Worm (Caenorhabditis elegans) whole organism, young adult: ENCODE results near the gene T10D4.6.

ENCODE experiments used
- ama-1 ChIP-seq, 3 experiments: fragments of 150-350 bp in 1 of 3; sonication (generic microtip) in 2 of 3; optimal IDR thresholded peaks; 2 replicates each; lab custom pipeline; 2014 to 2018; ENCODE audit warnings: missing biosample characterization in 2 of 3, missing genetic modification characterization in 2 of 3, missing genetic modification reagents in 2 of 3
- ceh-79 ChIP-seq: sonication (generic microtip); optimal IDR thresholded peaks from 2 replicates; lab custom pipeline; 2017; ENCODE audit warnings: mild to moderate bottlenecking, missing genetic modification characterization, missing compliant biosample characterization
- lsl-1 ChIP-seq: fragments of 200-800 bp; sonication (Bioruptor generic); optimal IDR thresholded peaks from 2 replicates; lab custom pipeline; 2018; ENCODE audit warnings: mild to moderate bottlenecking, missing genetic modification characterization, moderate library complexity, missing compliant biosample characterization
- pha-4 ChIP-seq: fragments of 150-350 bp; sonication (generic microtip); optimal IDR thresholded peaks from 2 replicates; lab custom pipeline; 2014; ENCODE audit warnings: missing biosample characterization, missing genetic modification reagents, missing genetic modification characterization
- snpc-1.1 ChIP-seq: sonication (generic microtip); optimal IDR thresholded peaks from 2 replicates; lab custom pipeline; 2017; ENCODE audit warnings: missing genetic modification characterization, mild to moderate bottlenecking, missing compliant biosample characterization, antibody characterized with exemption, moderate library complexity, missing genotype, missing genetic modification reagents; ENCODE audit not compliant: insufficient read depth

DNA sequence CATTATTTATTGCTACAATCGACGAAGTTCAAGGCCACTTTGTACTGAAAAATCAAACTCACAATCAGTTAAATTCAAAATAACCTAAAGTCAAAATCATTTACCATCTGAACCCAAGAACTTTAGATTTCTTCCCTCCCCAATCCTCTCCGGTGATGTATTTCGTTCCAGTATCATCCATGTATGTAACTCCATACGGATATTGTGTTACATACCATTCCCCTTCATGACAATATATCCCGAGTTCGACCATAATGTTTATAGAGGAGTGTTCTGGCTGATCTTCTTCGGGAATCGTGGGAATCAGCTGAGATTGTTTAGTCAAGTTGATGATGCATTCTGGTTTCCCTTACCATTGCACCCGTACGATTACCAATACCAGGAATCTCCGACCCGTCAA, 29.3 kb downstream of the T10D4.6 start:
- TF ChIP-seq ceh-79 (no peak), ama-1 (optimal IDR thresholded peaks at IDR 0.05; lab: Kevin White, UChicago) (no peak), ama-1 (GFP tag; optimal IDR thresholded peaks at IDR 0.05; lab: Kevin White, UChicago) (no peak), pha-4 (tag; lab: Kevin White, UChicago) (no peak), snpc-1.1 (no peak), lsl-1 (GFP tag; lab: Kevin White, UChicago) (no peak)
